Fruit fly (Drosophila melanogaster) whole organism, prepupa: ENCODE measurements around the gene CG17734.

ENCODE experiments used
- Blimp-1 ChIP-seq: fragments of 200-800 bp; sonication (Bioruptor generic); optimal IDR thresholded peaks from 3 replicates; lab custom pipeline; 2017; ENCODE audit warnings: missing biosample characterization, missing genetic modification characterization, mild to moderate bottlenecking, moderate library complexity, missing genetic modification reagents
- CG10631 ChIP-seq: fragments of 200-800 bp; sonication (Bioruptor generic); optimal IDR thresholded peaks from 2 replicates; lab custom pipeline; 2016; ENCODE audit warnings: missing biosample characterization, missing genetic modification characterization
- CG10669 ChIP-seq: fragments of 200-800 bp; sonication (Bioruptor generic); optimal IDR thresholded peaks from 3 replicates; lab custom pipeline; 2018; ENCODE audit warnings: missing biosample characterization, mild to moderate bottlenecking, missing genetic modification characterization, moderate library complexity
- CG11294 ChIP-seq: fragments of 200-800 bp; sonication (Bioruptor generic); IDR thresholded peaks from 2 replicates; pipeline ENCODE4 v1.3.6; 2022; ENCODE audit warnings: missing biosample characterization, missing genetic modification characterization
- CG1621 ChIP-seq: fragments of 200-800 bp; sonication (Bioruptor generic); optimal IDR thresholded peaks from 3 replicates; lab custom pipeline; 2018; ENCODE audit warnings: missing biosample characterization, mild to moderate bottlenecking, missing genetic modification characterization
- CG16779 ChIP-seq: fragments of 200-800 bp; sonication (Bioruptor generic); optimal IDR thresholded peaks from 3 replicates; lab custom pipeline; 2017; ENCODE audit warnings: missing biosample characterization, mild to moderate bottlenecking, missing genetic modification characterization
- CG3032 ChIP-seq: fragments of 200-800 bp; optimal IDR thresholded peaks from 2 replicates; lab custom pipeline; 2019; ENCODE audit warnings: missing biosample characterization, mild to moderate bottlenecking, missing genetic modification characterization, moderate library complexity
- CG31627 ChIP-seq: fragments of 200-800 bp; sonication (Bioruptor generic); optimal IDR thresholded peaks from 3 replicates; lab custom pipeline; 2016; ENCODE audit warnings: missing biosample characterization, missing genetic modification characterization
- CG32006 ChIP-seq: fragments of 200-800 bp; sonication (Bioruptor generic); optimal IDR thresholded peaks from 3 replicates; lab custom pipeline; 2017; ENCODE audit warnings: missing biosample characterization, mild to moderate bottlenecking, missing genetic modification characterization
- CG3919 ChIP-seq: fragments of 200-800 bp; sonication (Bioruptor generic); optimal IDR thresholded peaks from 3 replicates; lab custom pipeline; 2016; ENCODE audit warnings: missing biosample characterization, missing genetic modification characterization
- CG6163 ChIP-seq: fragments of 200-800 bp; sonication (Bioruptor generic); IDR thresholded peaks from 3 replicates; pipeline ENCODE4 v1.3.6; 2022; ENCODE audit warnings: missing biosample characterization, missing genetic modification characterization
- CG6276 ChIP-seq: fragments of 200-800 bp; sonication (Bioruptor generic); optimal IDR thresholded peaks from 2 replicates; lab custom pipeline; 2017; ENCODE audit warnings: missing biosample characterization, mild to moderate bottlenecking, missing genetic modification characterization
- CG6792 ChIP-seq: fragments of 200-800 bp; sonication (Bioruptor generic); optimal IDR thresholded peaks from 3 replicates; lab custom pipeline; 2016; ENCODE audit warnings: missing biosample characterization, missing genetic modification characterization
- CG7368 ChIP-seq: fragments of 200-800 bp; sonication (Bioruptor generic); optimal IDR thresholded peaks from 3 replicates; lab custom pipeline; 2016; ENCODE audit warnings: missing biosample characterization, missing genetic modification characterization
- CG8119 ChIP-seq: fragments of 200-800 bp; sonication (Bioruptor generic); IDR thresholded peaks from 3 replicates; pipeline ENCODE4 v1.3.6; 2022; ENCODE audit warnings: missing biosample characterization, missing genetic modification characterization
- CG8319 ChIP-seq: fragments of 200-800 bp; sonication (Bioruptor generic); optimal IDR thresholded peaks from 3 replicates; lab custom pipeline; 2016; ENCODE audit warnings: missing biosample characterization, missing genetic modification characterization
- CG8632 ChIP-seq: fragments of 200-800 bp; sonication (Bioruptor generic); optimal IDR thresholded peaks from 3 replicates; lab custom pipeline; 2016; ENCODE audit warnings: missing biosample characterization, missing genetic modification characterization
- CG9139 ChIP-seq: fragments of 200-800 bp; sonication (Bioruptor generic); optimal IDR thresholded peaks from 3 replicates; lab custom pipeline; 2017; ENCODE audit warnings: missing biosample characterization, mild to moderate bottlenecking, missing genetic modification characterization
- Eip75B ChIP-seq: fragments of 200-800 bp; sonication (Bioruptor generic); optimal IDR thresholded peaks from 3 replicates; lab custom pipeline; 2016; ENCODE audit warnings: missing biosample characterization, missing genetic modification characterization
- Eip78C ChIP-seq: fragments of 200-800 bp; sonication (Bioruptor generic); peaks from one replicate; lab custom pipeline; 2016; ENCODE audit warnings: missing biosample characterization, missing genetic modification characterization
- Eip93F ChIP-seq: fragments of 200-800 bp; sonication (Bioruptor generic); optimal IDR thresholded peaks from 2 replicates; lab custom pipeline; 2016; ENCODE audit warnings: missing biosample characterization, mild to moderate bottlenecking, missing genetic modification characterization
- Ets21C ChIP-seq: fragments of 200-800 bp; sonication (Bioruptor generic); optimal IDR thresholded peaks from 3 replicates; lab custom pipeline; 2016; ENCODE audit warnings: missing biosample characterization, missing genetic modification characterization
- Ets96B ChIP-seq: fragments of 200-800 bp; optimal IDR thresholded peaks from 2 replicates; lab custom pipeline; 2019; ENCODE audit warnings: missing biosample characterization, mild to moderate bottlenecking, missing genetic modification characterization, moderate library complexity
- Gug ChIP-seq: fragments of 200-800 bp; sonication (Bioruptor generic); IDR thresholded peaks from 2 replicates; pipeline ENCODE4 v1.3.6; 2022; ENCODE audit warnings: missing biosample characterization, missing genetic modification characterization
- Hr38 ChIP-seq: sonication (Bioruptor generic); optimal IDR thresholded peaks from 2 replicates; lab custom pipeline; 2016; ENCODE audit warnings: missing biosample characterization, missing genetic modification characterization
- Hr39 ChIP-seq: fragments of 200-800 bp; sonication (Bioruptor generic); optimal IDR thresholded peaks from 2 replicates; lab custom pipeline; 2016; ENCODE audit warnings: missing biosample characterization, missing genetic modification characterization
- Hr4 ChIP-seq: fragments of 200-800 bp; sonication (Bioruptor generic); optimal IDR thresholded peaks from 3 replicates; lab custom pipeline; 2016; ENCODE audit warnings: missing biosample characterization, missing genetic modification characterization
- Lpt ChIP-seq: fragments of 200-800 bp; sonication (Bioruptor generic); optimal IDR thresholded peaks from 3 replicates; lab custom pipeline; 2016; ENCODE audit warnings: missing biosample characterization, missing genetic modification characterization
- Met ChIP-seq: fragments of 200-800 bp; sonication (Bioruptor generic); optimal IDR thresholded peaks from 3 replicates; lab custom pipeline; 2016; ENCODE audit warnings: missing biosample characterization, missing genetic modification characterization
- Sox14 ChIP-seq: fragments of 200-800 bp; sonication (Bioruptor generic); optimal IDR thresholded peaks from 3 replicates; lab custom pipeline; 2016; ENCODE audit warnings: missing biosample characterization, missing genetic modification characterization
- achi ChIP-seq: fragments of 200-800 bp; sonication (Bioruptor generic); optimal IDR thresholded peaks from 3 replicates; lab custom pipeline; 2016; ENCODE audit warnings: missing biosample characterization, missing genetic modification characterization
- cyc ChIP-seq: fragments of 200-800 bp; sonication (Bioruptor generic); optimal IDR thresholded peaks from 3 replicates; lab custom pipeline; 2016; ENCODE audit warnings: missing biosample characterization, missing genetic modification characterization
- dac ChIP-seq: fragments of 200-800 bp; sonication (Bioruptor generic); optimal IDR thresholded peaks from 2 replicates; lab custom pipeline; 2017; ENCODE audit warnings: missing biosample characterization, mild to moderate bottlenecking, missing genetic modification characterization
- dsx ChIP-seq: fragments of 200-800 bp; optimal IDR thresholded peaks from 3 replicates; lab custom pipeline; 2019; ENCODE audit warnings: missing biosample characterization, mild to moderate bottlenecking, missing genetic modification characterization, moderate library complexity; ENCODE audit not compliant: poor library complexity, severe bottlenecking
- eg ChIP-seq: fragments of 200-800 bp; sonication (Bioruptor generic); IDR thresholded peaks from 3 replicates; pipeline ENCODE4 v1.3.6; 2022; ENCODE audit warnings: missing biosample characterization, missing genetic modification characterization
- esn ChIP-seq: fragments of 200-800 bp; sonication (Bioruptor generic); optimal IDR thresholded peaks from 2 replicates; lab custom pipeline; 2016; ENCODE audit warnings: missing biosample characterization, mild to moderate bottlenecking, missing genetic modification characterization, moderate library complexity
- fd59A ChIP-seq: fragments of 200-800 bp; sonication (Bioruptor generic); optimal IDR thresholded peaks from 2 replicates; lab custom pipeline; 2017; ENCODE audit warnings: missing biosample characterization, mild to moderate bottlenecking, missing genetic modification characterization, missing genetic modification reagents
- fkh ChIP-seq: fragments of 200-800 bp; sonication (Bioruptor generic); optimal IDR thresholded peaks from 3 replicates; lab custom pipeline; 2017; ENCODE audit warnings: missing biosample characterization, mild to moderate bottlenecking, missing genetic modification characterization, moderate library complexity
- lz ChIP-seq: fragments of 200-800 bp; sonication (Bioruptor generic); optimal IDR thresholded peaks from 3 replicates; lab custom pipeline; 2016; ENCODE audit warnings: missing biosample characterization, missing genetic modification characterization
- net ChIP-seq: fragments of 200-800 bp; sonication (Bioruptor generic); optimal IDR thresholded peaks from 3 replicates; lab custom pipeline; 2016; ENCODE audit warnings: missing biosample characterization, missing genetic modification characterization
- salr ChIP-seq, 2 experiments: fragments of 200-800 bp; sonication (Bioruptor generic); optimal IDR thresholded peaks; 3 replicates each; lab custom pipeline; 2016 to 2018; ENCODE audit warnings: missing biosample characterization in 2 of 2, missing genetic modification characterization in 2 of 2, mild to moderate bottlenecking in 1 of 2
- spab ChIP-seq: fragments of 200-800 bp; sonication (Bioruptor generic); optimal IDR thresholded peaks from 2 replicates; lab custom pipeline; 2017; ENCODE audit warnings: missing biosample characterization, mild to moderate bottlenecking, missing genetic modification characterization, missing genetic modification reagents
- ss ChIP-seq, 2 experiments: fragments of 200-800 bp; sonication (Bioruptor generic); optimal IDR thresholded peaks; 2 replicates in 1 of 2; 3 replicates in 1 of 2; lab custom pipeline; 2017 to 2018; ENCODE audit warnings: mild to moderate bottlenecking in 2 of 2, missing biosample characterization in 2 of 2, missing genetic modification characterization in 2 of 2, moderate library complexity in 1 of 2
- svp ChIP-seq: fragments of 200-800 bp; sonication (Bioruptor generic); peaks from one replicate; lab custom pipeline; 2016; ENCODE audit warnings: missing biosample characterization, missing genetic modification characterization
- topi ChIP-seq: fragments of 200-800 bp; sonication (Bioruptor generic); optimal IDR thresholded peaks from 3 replicates; lab custom pipeline; 2016; ENCODE audit warnings: missing biosample characterization, missing genetic modification characterization
- vri ChIP-seq: fragments of 200-800 bp; sonication (Bioruptor generic); optimal IDR thresholded peaks from 3 replicates; lab custom pipeline; 2016; ENCODE audit warnings: missing biosample characterization, mild to moderate bottlenecking, missing genetic modification characterization

CG17734 gene

DNA sequence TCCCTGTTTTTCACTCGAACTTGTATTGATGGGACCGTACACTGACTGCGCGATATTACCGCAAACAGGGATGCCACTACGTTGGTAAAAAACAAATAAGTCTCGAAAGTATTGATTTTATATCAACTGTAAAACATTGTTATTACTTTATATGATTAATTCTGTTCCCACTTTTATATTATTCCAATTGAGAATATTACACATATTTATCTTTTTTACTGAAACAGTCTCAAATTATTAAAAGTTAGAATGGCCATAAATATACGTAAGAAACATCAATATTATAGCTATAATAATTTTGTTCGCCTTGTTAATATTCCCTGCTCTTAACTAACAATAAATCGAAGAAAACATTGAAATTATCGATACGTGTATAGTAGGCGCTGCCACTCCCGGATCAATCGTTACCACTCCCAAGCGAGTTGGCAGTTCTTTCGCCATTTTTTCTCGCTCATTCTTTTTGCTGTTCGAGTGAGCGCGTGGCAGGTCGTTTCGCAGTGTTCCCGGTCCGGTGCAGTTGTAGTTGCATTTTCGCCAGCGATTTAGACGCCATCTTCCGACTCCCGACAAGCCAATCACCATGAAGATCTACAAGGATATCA, 33.9 kb downstream of the CG17734 start, which contains the start of the genes SdhC and Tctp (continued):
- TF ChIP-seq Eip75B (GFP tag; lab: Kevin White, UChicago) (peak; percentile 59), CG8119 (GFP tag; lab: Robert Waterston, UW) (0 out of 3 replicates have a peak, but pooled peaks have one; percentile 12), CG32006 (GFP tag; lab: Kevin White, UChicago) (no peak), vri (GFP tag; lab: Kevin White, UChicago) (peak; percentile 45), Hr39 (GFP tag; lab: Kevin White, UChicago) (peak; percentile 12), Lpt (peak; percentile 31), fd59A (GFP tag; lab: Kevin White, UChicago) (no peak), CG10669 (GFP tag; lab: Kevin White, UChicago) (peak; percentile 0), CG7368 (GFP tag; lab: Kevin White, UChicago) (no peak), CG6276 (GFP tag; lab: Kevin White, UChicago) (no peak), Hr4 (GFP tag; lab: Kevin White, UChicago) (peak; percentile 42), CG9139 (GFP tag; lab: Kevin White, UChicago) (no peak), Hr38 (GFP tag; lab: Kevin White, UChicago) (no peak), CG3919 (GFP tag; lab: Kevin White, UChicago) (peak; percentile 59), CG6163 (peak; percentile 42; the same call in 2 of the 3 replicates), Eip78C (GFP tag; lab: Kevin White, UChicago) (peak; percentile 85), Eip93F (GFP tag; lab: Kevin White, UChicago) (no peak), dac (no peak), CG6792 (GFP tag; lab: Kevin White, UChicago) (peak; percentile 30), CG16779 (tag; lab: Kevin White, UChicago) (no peak), ss (GFP tag; optimal IDR thresholded peaks at IDR 0.05; lab: Kevin White, UChicago) (peak; percentile 14 to 39), spab (GFP tag; lab: Kevin White, UChicago) (no peak), CG10631 (GFP tag; lab: Kevin White, UChicago) (peak; percentile 62), Sox14 (GFP tag; lab: Kevin White, UChicago) (peak; percentile 52), CG31627 (GFP tag; lab: Kevin White, UChicago) (peak; percentile 36), cyc (GFP tag; lab: Kevin White, UChicago) (peak; percentile 10)

DNA sequence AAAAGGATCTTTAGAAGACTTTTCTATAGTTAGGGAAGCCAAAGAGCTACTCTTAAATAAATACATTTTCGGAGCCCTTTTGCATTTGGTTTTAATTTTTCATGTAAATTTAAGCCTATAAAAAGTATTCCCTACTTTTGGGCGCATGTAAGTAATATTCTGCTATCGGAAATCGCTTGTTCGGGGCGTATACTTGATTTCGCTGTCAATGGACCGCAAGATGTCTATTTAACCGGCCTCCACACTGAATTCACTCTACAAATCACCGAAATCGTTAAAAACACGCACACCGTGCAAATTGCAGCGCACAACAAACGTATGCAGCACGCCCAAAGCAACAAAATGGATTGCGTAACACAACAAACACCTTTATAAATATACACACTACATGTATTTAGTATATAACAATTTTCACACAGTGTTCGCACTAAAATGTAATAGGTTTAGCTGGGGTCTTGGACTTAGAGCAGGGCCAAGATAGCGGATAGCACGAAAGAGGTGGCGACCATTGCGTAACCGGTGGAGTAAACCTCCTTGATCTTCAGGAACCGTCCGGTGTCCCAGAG, 35.0 kb downstream of the CG17734 start:
- TF ChIP-seq CG3032 (tag; lab: Kevin White, UChicago) (no peak), Gug (GFP tag; lab: Robert Waterston, UW) (no peak), CG31627 (GFP tag; lab: Kevin White, UChicago) (no peak), dsx (GFP tag; lab: Kevin White, UChicago) (no peak), net (no peak), CG8319 (GFP tag; lab: Kevin White, UChicago) (no peak), topi (peak; percentile 23), Ets21C (GFP tag; lab: Kevin White, UChicago) (no peak), CG10669 (GFP tag; lab: Kevin White, UChicago) (no peak), fkh (peak; percentile 23), Eip78C (GFP tag; lab: Kevin White, UChicago) (peak; percentile 93), Hr39 (GFP tag; lab: Kevin White, UChicago) (no peak), CG7368 (GFP tag; lab: Kevin White, UChicago) (no peak), svp (no peak), CG9139 (GFP tag; lab: Kevin White, UChicago) (peak; percentile 77), CG8632 (no peak), esn (GFP tag; lab: Kevin White, UChicago) (no peak), CG32006 (GFP tag; lab: Kevin White, UChicago) (no peak), CG8119 (GFP tag; lab: Robert Waterston, UW) (no peak), CG11294 (GFP tag; lab: Robert Waterston, UW) (no peak), CG1621 (no peak), CG3919 (GFP tag; lab: Kevin White, UChicago) (no peak), Ets96B (tag; lab: Kevin White, UChicago) (no peak), eg (GFP tag; lab: Robert Waterston, UW) (no peak), fd59A (GFP tag; lab: Kevin White, UChicago) (no peak), cyc (GFP tag; lab: Kevin White, UChicago) (no peak), Lpt (no peak), Met (GFP tag; lab: Kevin White, UChicago) (no peak), Blimp-1 (GFP tag; lab: Kevin White, UChicago) (no peak), salr (GFP tag; optimal IDR thresholded peaks at IDR 0.05; lab: Kevin White, UChicago) (no peak), lz (GFP tag; lab: Kevin White, UChicago) (no peak), ss (GFP tag; optimal IDR thresholded peaks at IDR 0.05; lab: Kevin White, UChicago) (peak in 1 of 2 experiments; percentile 58), achi (GFP tag; lab: Kevin White, UChicago) (no peak), vri (GFP tag; lab: Kevin White, UChicago) (peak; percentile 71)
